Worm (Caenorhabditis elegans) whole organism, L3 larva: ENCODE data around the gene F18E9.7.

Source experiments
- R02D3.7 ChIP-seq: fragments of 150-350 bp; optimal IDR thresholded peaks from 2 replicates; lab custom pipeline; 2014; ENCODE audit warnings: missing biosample characterization, missing genetic modification characterization
- ZK546.5 ChIP-seq: sonication (generic microtip); optimal IDR thresholded peaks from 2 replicates; lab custom pipeline; 2017; ENCODE audit warnings: missing biosample characterization, missing genetic modification characterization
- ama-1 ChIP-seq: fragments of 150-350 bp; optimal IDR thresholded peaks from 2 replicates; lab custom pipeline; 2018
- ceh-16 ChIP-seq: sonication (generic microtip); optimal IDR thresholded peaks from 2 replicates; lab custom pipeline; 2017; ENCODE audit warnings: missing biosample characterization, missing genetic modification characterization
- ceh-28 ChIP-seq: fragments of 150-350 bp; optimal IDR thresholded peaks from 2 replicates; lab custom pipeline; 2014; ENCODE audit warnings: missing biosample characterization, missing genetic modification reagents, missing genetic modification characterization
- ceh-82 ChIP-seq: fragments of 150-350 bp; optimal IDR thresholded peaks from 2 replicates; lab custom pipeline; 2014; ENCODE audit warnings: missing biosample characterization, missing genetic modification characterization
- ceh-9 ChIP-seq: sonication (generic microtip); optimal IDR thresholded peaks from 2 replicates; lab custom pipeline; 2018; ENCODE audit warnings: missing biosample characterization, missing genetic modification characterization
- elt-1 ChIP-seq: fragments of 150-350 bp; optimal IDR thresholded peaks from 2 replicates; lab custom pipeline; 2014; ENCODE audit warnings: missing biosample characterization, missing genetic modification characterization
- elt-2 ChIP-seq: sonication (generic microtip); optimal IDR thresholded peaks from 2 replicates; lab custom pipeline; 2016; ENCODE audit warnings: missing genetic modification reagents, mild to moderate bottlenecking, missing genetic modification characterization, missing compliant biosample characterization
- elt-3 ChIP-seq, 3 experiments: fragments of 150-350 bp in 1 of 3; sonication (generic microtip) in 2 of 3; optimal IDR thresholded peaks; 2 replicates in 2 of 3; 4 replicates in 1 of 3; lab custom pipeline; 2014 to 2017; ENCODE audit warnings: missing biosample characterization in 3 of 3, missing genetic modification characterization in 3 of 3
- eor-1 ChIP-seq, 2 experiments: fragments of 150-350 bp; optimal IDR thresholded peaks; 2 replicates each; lab custom pipeline; 2014 to 2018; ENCODE audit warnings: missing biosample characterization in 2 of 2, missing genetic modification characterization in 2 of 2
- fos-1 ChIP-seq: fragments of 150-350 bp; optimal IDR thresholded peaks from 2 replicates; lab custom pipeline; 2014; ENCODE audit warnings: missing biosample characterization, missing genetic modification characterization
- jun-1 ChIP-seq: fragments of 150-350 bp; optimal IDR thresholded peaks from 2 replicates; lab custom pipeline; 2014; ENCODE audit warnings: missing biosample characterization, missing genetic modification reagents, missing genetic modification characterization
- lin-15B ChIP-seq: fragments of 150-350 bp; optimal IDR thresholded peaks from 2 replicates; lab custom pipeline; 2014; ENCODE audit warnings: missing biosample characterization, missing genetic modification characterization
- lin-39 ChIP-seq: fragments of 150-350 bp; optimal IDR thresholded peaks from 2 replicates; lab custom pipeline; 2018; ENCODE audit warnings: missing biosample characterization, missing genetic modification reagents, missing genetic modification characterization
- lsy-12 ChIP-seq: sonication (generic microtip); optimal IDR thresholded peaks from 2 replicates; lab custom pipeline; 2016; ENCODE audit warnings: mild to moderate bottlenecking, missing genetic modification characterization, missing compliant biosample characterization
- mdl-1 ChIP-seq: fragments of 150-350 bp; optimal IDR thresholded peaks from 2 replicates; lab custom pipeline; 2014; ENCODE audit warnings: missing biosample characterization, missing genetic modification characterization
- mml-1 ChIP-seq: fragments of 150-350 bp; sonication (generic microtip); optimal IDR thresholded peaks from 3 replicates; lab custom pipeline; 2014; ENCODE audit warnings: missing biosample characterization, missing genetic modification characterization
- nfya-1 ChIP-seq: sonication (generic microtip); optimal IDR thresholded peaks from 2 replicates; lab custom pipeline; 2017; ENCODE audit warnings: missing genetic modification characterization, mild to moderate bottlenecking, missing compliant biosample characterization, antibody characterized with exemption, moderate library complexity; ENCODE audit not compliant: insufficient read depth
- nhr-12 ChIP-seq: fragments of 150-350 bp; optimal IDR thresholded peaks from 2 replicates; lab custom pipeline; 2014; ENCODE audit warnings: missing biosample characterization, missing genetic modification characterization
- nhr-23 ChIP-seq: fragments of 150-350 bp; optimal IDR thresholded peaks from 2 replicates; lab custom pipeline; 2014; ENCODE audit warnings: missing biosample characterization, missing genetic modification reagents, missing genetic modification characterization
- nhr-237 ChIP-seq: fragments of 150-350 bp; optimal IDR thresholded peaks from 2 replicates; lab custom pipeline; 2014; ENCODE audit warnings: missing biosample characterization, missing genetic modification characterization
- nhr-25 ChIP-seq: sonication (generic microtip); optimal IDR thresholded peaks from 2 replicates; lab custom pipeline; 2017; ENCODE audit warnings: missing biosample characterization, missing genetic modification characterization
- nhr-28 ChIP-seq: fragments of 150-350 bp; optimal IDR thresholded peaks from 2 replicates; lab custom pipeline; 2014; ENCODE audit warnings: missing biosample characterization, missing genetic modification characterization
- nhr-43 ChIP-seq: sonication (generic microtip); optimal IDR thresholded peaks from 2 replicates; lab custom pipeline; 2016; ENCODE audit warnings: mild to moderate bottlenecking, missing genetic modification characterization, missing compliant biosample characterization; ENCODE audit not compliant: poor library complexity, severe bottlenecking
- nhr-67 ChIP-seq: fragments of 150-350 bp; optimal IDR thresholded peaks from 2 replicates; lab custom pipeline; 2014; ENCODE audit warnings: missing biosample characterization, missing genetic modification characterization
- nhr-76 ChIP-seq: fragments of 150-350 bp; sonication (generic microtip); optimal IDR thresholded peaks from 5 replicates; lab custom pipeline; 2014; ENCODE audit warnings: missing biosample characterization, missing genetic modification characterization
- nhr-77 ChIP-seq: fragments of 150-350 bp; optimal IDR thresholded peaks from 2 replicates; lab custom pipeline; 2014; ENCODE audit warnings: missing biosample characterization, missing genetic modification characterization
- pha-4 ChIP-seq: fragments of 150-350 bp; optimal IDR thresholded peaks from 2 replicates; lab custom pipeline; 2014; ENCODE audit warnings: missing biosample characterization, missing genetic modification reagents, missing genetic modification characterization
- sea-2 ChIP-seq: fragments of 150-350 bp; sonication (generic microtip); optimal IDR thresholded peaks from 4 replicates; lab custom pipeline; 2014; ENCODE audit warnings: missing biosample characterization, missing genetic modification reagents, missing genetic modification characterization
- skn-1 ChIP-seq: fragments of 150-350 bp; optimal IDR thresholded peaks from 2 replicates; lab custom pipeline; 2014; ENCODE audit warnings: missing biosample characterization, missing genetic modification characterization
- tbx-2 ChIP-seq: sonication (generic microtip); optimal IDR thresholded peaks from 2 replicates; lab custom pipeline; 2016; ENCODE audit warnings: mild to moderate bottlenecking, missing genetic modification characterization, missing compliant biosample characterization
- unc-62 ChIP-seq: fragments of 150-350 bp; sonication (generic microtip); optimal IDR thresholded peaks from 4 replicates; lab custom pipeline; 2014; ENCODE audit warnings: missing biosample characterization, missing genetic modification reagents, missing genetic modification characterization
- ztf-4 ChIP-seq: fragments of 150-350 bp; optimal IDR thresholded peaks from 2 replicates; lab custom pipeline; 2014; ENCODE audit warnings: missing biosample characterization, missing genetic modification characterization

The F18E9.7 gene

DNA sequence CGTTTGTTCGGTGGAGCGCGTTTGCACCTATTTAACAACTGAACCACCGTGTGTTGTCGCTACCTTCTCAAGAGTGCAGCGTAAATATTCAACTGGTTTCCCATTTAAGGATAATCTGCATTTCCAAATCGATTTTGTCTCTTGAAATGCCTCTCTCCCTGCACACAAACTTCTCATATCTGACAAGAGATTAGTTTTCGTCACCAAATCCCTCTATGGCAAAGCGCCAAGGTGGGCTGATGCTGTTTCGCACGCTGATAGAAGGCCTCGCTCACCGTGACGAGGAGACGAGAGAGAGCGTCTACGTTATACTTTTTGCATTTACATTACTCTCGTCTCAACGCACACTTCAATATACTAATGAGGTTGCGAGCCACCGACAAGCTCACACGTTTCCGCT is 2.2 kb upstream of the F18E9.7 start:
- no peak for TF ChIP-seq lin-39 (tag; lab: Kevin White, UChicago)
- no peak for TF ChIP-seq lsy-12
- no peak for TF ChIP-seq nfya-1 (tag; lab: Kevin White, UChicago)
- TF ChIP-seq nhr-67 (tag; lab: Kevin White, UChicago) = no peak
- no peak for TF ChIP-seq elt-2 (tag; lab: Kevin White, UChicago)
- TF ChIP-seq ZK546.5 = no peak
- no peak for TF ChIP-seq ceh-28
- no peak for TF ChIP-seq ceh-16 (tag; lab: Kevin White, UChicago)
- no peak for TF ChIP-seq ztf-4
- TF ChIP-seq mml-1 (tag; lab: Kevin White, UChicago) = no peak
- no peak for TF ChIP-seq tbx-2 (tag; lab: Kevin White, UChicago)
- TF ChIP-seq nhr-43 (tag; lab: Kevin White, UChicago) = no peak
- TF ChIP-seq eor-1 (tag; optimal IDR thresholded peaks at IDR 0.05; lab: Kevin White, UChicago) = no peak
- TF ChIP-seq ceh-9 (tag; lab: Kevin White, UChicago) = no peak
- TF ChIP-seq skn-1 (tag; lab: Kevin White, UChicago) = no peak
- no peak for TF ChIP-seq ama-1
- no peak for TF ChIP-seq mdl-1 (tag; lab: Kevin White, UChicago)
- no peak for TF ChIP-seq nhr-76 (tag; lab: Kevin White, UChicago)

DNA sequence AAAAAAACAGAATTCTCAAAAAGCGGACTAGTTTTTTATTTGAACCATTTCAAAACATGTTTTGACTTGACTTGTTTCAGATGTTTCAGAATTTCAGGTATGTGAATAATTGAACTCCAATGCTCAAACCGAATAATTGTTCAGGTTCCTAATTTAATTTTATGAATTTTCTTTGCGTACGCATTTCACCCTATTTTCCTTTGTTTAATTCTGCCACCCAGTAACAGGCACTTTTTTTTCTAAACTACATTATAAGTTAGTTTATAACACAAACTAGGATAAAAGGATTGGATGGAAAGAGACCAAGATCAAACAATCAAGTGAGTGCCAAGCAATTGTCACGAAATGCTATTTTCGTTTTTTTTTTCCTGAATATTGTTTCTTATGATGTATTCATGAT is 944 bp upstream of the F18E9.7 start:
- TF ChIP-seq sea-2 = no peak
- no peak for TF ChIP-seq nhr-76 (tag; lab: Kevin White, UChicago)
- no peak for TF ChIP-seq nhr-77 (tag; lab: Kevin White, UChicago)
- TF ChIP-seq lin-15B (tag; lab: Kevin White, UChicago) = no peak
- no peak for TF ChIP-seq elt-2 (tag; lab: Kevin White, UChicago)
- TF ChIP-seq ceh-82 (tag; lab: Kevin White, UChicago) = no peak
- no peak for TF ChIP-seq eor-1 (tag; optimal IDR thresholded peaks at IDR 0.05; lab: Kevin White, UChicago)
- no peak for TF ChIP-seq elt-1 (tag; lab: Kevin White, UChicago)
- no peak for TF ChIP-seq pha-4 (tag; lab: Kevin White, UChicago)
- TF ChIP-seq nhr-25 (tag; lab: Kevin White, UChicago) = no peak
- no peak for TF ChIP-seq nhr-237
- TF ChIP-seq R02D3.7 (tag; lab: Kevin White, UChicago) = no peak
- no peak for TF ChIP-seq mml-1 (tag; lab: Kevin White, UChicago)
- no peak for TF ChIP-seq nhr-67 (tag; lab: Kevin White, UChicago)
- no peak for TF ChIP-seq mdl-1 (tag; lab: Kevin White, UChicago)
- no peak for TF ChIP-seq jun-1 (tag; lab: Kevin White, UChicago)

DNA sequence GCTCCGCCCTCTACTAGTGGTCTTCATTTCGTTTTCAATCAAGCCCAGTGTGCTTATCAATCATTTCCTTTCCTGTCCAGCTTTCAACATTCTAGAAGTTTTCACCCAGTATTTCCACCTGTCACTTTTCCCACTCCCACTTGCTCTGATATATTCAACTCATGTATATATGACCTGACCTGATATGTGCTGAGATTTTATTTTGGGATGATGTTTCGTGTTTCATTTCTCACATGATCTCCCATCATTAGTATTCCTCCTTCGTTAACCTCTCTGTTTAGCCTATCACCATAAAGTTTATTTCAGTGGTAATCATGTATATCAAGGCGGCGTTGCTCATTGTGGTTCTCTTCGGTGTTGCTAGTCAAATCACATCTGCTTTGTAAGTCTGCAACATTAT is 4.7 kb downstream of the F18E9.7 start, which contains the start of gene nlp-7:
Gene nlp-7, plus strand, starts transcription at position 301 of the 400 bp plus-strand sequence.
- TF ChIP-seq nhr-12 (no peak), skn-1 (tag; lab: Kevin White, UChicago) (no peak), nhr-67 (tag; lab: Kevin White, UChicago) (no peak), unc-62 (GFP tag; lab: Kevin White, UChicago) (no peak), elt-1 (tag; lab: Kevin White, UChicago) (no peak), nhr-28 (tag; lab: Kevin White, UChicago) (no peak), nhr-23 (no peak), fos-1 (tag; lab: Kevin White, UChicago) (no peak), eor-1 (tag; optimal IDR thresholded peaks at IDR 0.05; lab: Kevin White, UChicago) (no peak), ztf-4 (no peak)

DNA sequence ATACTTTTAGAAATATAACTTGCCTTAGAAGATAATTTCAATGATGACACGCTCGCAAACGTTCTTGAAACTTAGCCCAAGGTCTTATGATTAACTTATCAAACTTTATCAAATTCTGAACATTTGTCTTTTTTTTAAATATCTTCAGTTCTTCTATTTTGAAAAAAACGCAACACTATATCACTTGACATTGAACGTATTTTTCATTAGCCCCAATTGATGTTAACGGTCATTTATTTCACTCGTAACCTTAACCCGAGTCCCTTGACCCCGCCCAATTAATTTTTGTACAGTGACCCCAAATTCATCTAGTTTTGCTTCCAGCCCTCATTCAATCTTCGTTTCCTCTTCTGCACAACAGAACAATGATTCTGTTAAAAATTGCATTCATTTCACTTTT is 11.7 kb downstream of the F18E9.7 start, which contains the start of gene F18E9.3:
Gene F18E9.3, plus strand, starts transcription at position 311 of the 400 bp plus-strand sequence.
- TF ChIP-seq nfya-1 (tag; lab: Kevin White, UChicago) (no peak), eor-1 (tag; optimal IDR thresholded peaks at IDR 0.05; lab: Kevin White, UChicago) (no peak)

DNA sequence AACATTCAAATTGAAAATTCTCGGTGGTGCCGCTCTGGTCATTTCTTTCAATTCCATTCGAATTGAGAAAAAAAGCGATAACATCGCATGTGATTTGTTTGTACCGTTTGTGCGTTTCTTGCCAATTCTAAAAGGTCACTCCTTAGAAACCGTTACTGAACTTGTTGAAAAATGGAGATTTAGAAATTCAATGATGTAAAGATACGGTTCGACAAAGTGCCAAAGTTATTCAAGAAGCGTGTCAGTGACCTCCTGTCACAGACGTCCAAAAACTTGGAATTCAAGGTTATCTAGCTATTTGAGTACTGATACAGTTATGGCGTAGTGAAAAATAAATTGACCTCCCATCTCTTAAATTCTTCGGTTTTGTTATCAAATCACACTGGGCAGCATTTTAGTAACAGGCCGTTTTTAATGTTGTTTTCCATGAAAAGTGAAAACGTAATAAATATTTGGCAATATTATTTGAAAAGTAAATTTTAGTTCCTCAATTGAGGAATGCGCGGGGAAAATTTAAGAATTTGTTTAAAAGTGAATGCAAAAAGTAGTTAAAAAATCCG is 12.6 kb downstream of the F18E9.7 start:
- TF ChIP-seq elt-3 (tag; optimal IDR thresholded peaks at IDR 0.05; lab: Kevin White, UChicago) = no peak
- TF ChIP-seq ceh-16 (tag; lab: Kevin White, UChicago) = no peak
- TF ChIP-seq elt-1 (tag; lab: Kevin White, UChicago) = peak; percentile 51
- peak; percentile 59 for TF ChIP-seq nhr-25 (tag; lab: Kevin White, UChicago)
- TF ChIP-seq, all 47 proteins: peak for 2
